Worm (Caenorhabditis elegans) whole organism, L2 larva: ENCODE measurements around the gene F09E5.3.

Source experiments
- ama-1 ChIP-seq: fragments of 150-350 bp; optimal IDR thresholded peaks from 2 replicates; lab custom pipeline; 2018; ENCODE audit warnings: inconsistent platforms
- nhr-129 ChIP-seq: fragments of 150-350 bp; optimal IDR thresholded peaks from 2 replicates; lab custom pipeline; 2014; ENCODE audit warnings: missing biosample characterization, missing genetic modification characterization
- unc-55 ChIP-seq: fragments of 150-350 bp; sonication (generic microtip); optimal IDR thresholded peaks from 3 replicates; lab custom pipeline; 2014; ENCODE audit warnings: missing biosample characterization, missing genetic modification reagents, missing genetic modification characterization

- TF ChIP-seq unc-55 (GFP tag; lab: Kevin White, UChicago) (no peak), ama-1 (lab: Kevin White, UChicago) (no peak), nhr-129 (no peak)
Measured at ce11 chrII:5326891-5327290, 46.9 kb upstream of the F09E5.3 start.
